Worm (Caenorhabditis elegans): Measurements from ENCODE around the gene F40G9.5.

DNA sequence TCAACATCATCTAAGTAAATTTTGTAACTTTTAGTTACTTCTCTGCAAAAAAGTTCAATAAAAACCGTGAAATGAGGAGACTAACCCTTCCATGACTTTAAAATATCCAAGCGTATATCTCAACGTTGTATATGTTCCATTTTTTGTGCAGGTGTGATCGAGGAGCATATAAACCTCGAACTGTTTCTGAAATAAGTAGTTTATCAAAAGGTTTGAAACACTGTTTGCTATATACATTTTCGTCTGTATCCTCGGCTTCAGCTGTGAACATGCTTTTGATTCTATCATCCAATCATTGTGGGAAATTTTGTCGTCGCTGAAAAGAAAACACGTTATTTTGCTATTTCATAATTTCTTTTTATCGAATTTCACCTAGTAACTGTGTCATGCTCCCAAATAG lies at the start of gene F40G9.5:
- TF ChIP-seq T22C8.4 (GFP tag; IDR thresholded peaks at IDR 0.05) = no peak
- no peak for TF ChIP-seq tab-1 (GFP tag; IDR thresholded peaks at IDR 0.05)

All from whole organism, midembryonic.